Fruit fly (Drosophila melanogaster): Measurements from ENCODE around the gene PolG2.

- no peak for TF ChIP-seq N (GFP tag; optimal IDR thresholded peaks at IDR 0.05)
- TF ChIP-seq woc (GFP tag; optimal IDR thresholded peaks at IDR 0.05) = no peak
- TF ChIP-seq pan (optimal IDR thresholded peaks at IDR 0.05) = no peak
- no peak for TF ChIP-seq dl (GFP tag; optimal IDR thresholded peaks at IDR 0.05; ENCODE audit: insufficient read depth in 1 of 2, partially characterized antibody in 2 of 2)
- TF ChIP-seq psq (GFP tag; optimal IDR thresholded peaks at IDR 0.05) = no peak
Measured at dm6 chr2L:13878801-13879200, 45.9 kb upstream of the PolG2 start.

Measured in whole organism, wandering third instar larva.